Worm (Caenorhabditis elegans) whole organism, L2 larva: ENCODE measurements around the gene sel-1.

ENCODE experiments used
- C34F6.9 ChIP-seq: fragments of 150-350 bp; optimal IDR thresholded peaks from 2 replicates; lab custom pipeline; 2014; ENCODE audit warnings: missing biosample characterization, missing genetic modification characterization
- F13H6.1 ChIP-seq: sonication (generic microtip); optimal IDR thresholded peaks from 2 replicates; lab custom pipeline; 2016; ENCODE audit warnings: missing genetic modification characterization, missing compliant biosample characterization
- R02D3.7 ChIP-seq: fragments of 150-350 bp; optimal IDR thresholded peaks from 2 replicates; lab custom pipeline; 2014; ENCODE audit warnings: missing biosample characterization, missing genetic modification characterization
- Y55F3AM.14 ChIP-seq: fragments of 200-800 bp; sonication (Bioruptor generic); optimal IDR thresholded peaks from 2 replicates; lab custom pipeline; 2018; ENCODE audit warnings: mild to moderate bottlenecking, missing genetic modification characterization, missing compliant biosample characterization
- alr-1 ChIP-seq: fragments of 150-350 bp; optimal IDR thresholded peaks from 2 replicates; lab custom pipeline; 2014; ENCODE audit warnings: missing biosample characterization, missing genetic modification characterization
- aly-2 ChIP-seq: fragments of 150-350 bp; optimal IDR thresholded peaks from 2 replicates; lab custom pipeline; 2014; ENCODE audit warnings: missing biosample characterization, missing genetic modification characterization
- blmp-1 ChIP-seq: sonication (generic microtip); optimal IDR thresholded peaks from 2 replicates; lab custom pipeline; 2017; ENCODE audit warnings: missing genetic modification characterization, mild to moderate bottlenecking, missing compliant biosample characterization, antibody characterized with exemption, moderate library complexity; ENCODE audit not compliant: insufficient read depth
- ceh-16 ChIP-seq: fragments of 150-350 bp; optimal IDR thresholded peaks from 2 replicates; lab custom pipeline; 2014; ENCODE audit warnings: missing biosample characterization, missing genetic modification characterization
- crh-2 ChIP-seq: sonication (generic microtip); optimal IDR thresholded peaks from 2 replicates; lab custom pipeline; 2017; ENCODE audit warnings: missing biosample characterization, missing genetic modification characterization
- dmd-4 ChIP-seq: sonication (generic microtip); optimal IDR thresholded peaks from 2 replicates; lab custom pipeline; 2017; ENCODE audit warnings: missing biosample characterization, missing genetic modification characterization
- egl-27 ChIP-seq: sonication (generic microtip); optimal IDR thresholded peaks from 3 replicates; lab custom pipeline; 2017; ENCODE audit warnings: missing biosample characterization, missing genetic modification reagents, missing genetic modification characterization
- elt-1 ChIP-seq: fragments of 150-350 bp; optimal IDR thresholded peaks from 2 replicates; lab custom pipeline; 2014; ENCODE audit warnings: missing biosample characterization, missing genetic modification characterization
- fos-1 ChIP-seq: fragments of 150-350 bp; optimal IDR thresholded peaks from 2 replicates; lab custom pipeline; 2014; ENCODE audit warnings: missing biosample characterization, missing genetic modification characterization
- gmeb-1 ChIP-seq: fragments of 150-350 bp; optimal IDR thresholded peaks from 2 replicates; lab custom pipeline; 2014; ENCODE audit warnings: missing biosample characterization, missing genetic modification characterization
- lin-11 ChIP-seq: fragments of 150-350 bp; sonication (generic microtip); optimal IDR thresholded peaks from 2 replicates; lab custom pipeline; 2014; ENCODE audit warnings: missing biosample characterization, missing genetic modification characterization, inconsistent platforms, mixed read lengths
- lin-13 ChIP-seq: fragments of 150-350 bp; optimal IDR thresholded peaks from 2 replicates; lab custom pipeline; 2014; ENCODE audit warnings: missing biosample characterization, missing genetic modification reagents, missing genetic modification characterization
- lin-39 ChIP-seq: fragments of 150-350 bp; optimal IDR thresholded peaks from 2 replicates; lab custom pipeline; 2014; ENCODE audit warnings: missing biosample characterization, missing genetic modification reagents, missing genetic modification characterization
- lsy-2 ChIP-seq, 2 experiments: fragments of 150-350 bp in 1 of 2; sonication (generic microtip) in 1 of 2; optimal IDR thresholded peaks; 2 replicates each; lab custom pipeline; 2014 to 2017; ENCODE audit warnings: missing biosample characterization in 2 of 2, missing genetic modification characterization in 2 of 2
- mbf-1 ChIP-seq: sonication (generic microtip); optimal IDR thresholded peaks from 2 replicates; lab custom pipeline; 2017; ENCODE audit warnings: missing biosample characterization, missing genetic modification characterization
- mdl-1 ChIP-seq, 2 experiments: fragments of 150-350 bp in 1 of 2; sonication (generic microtip) in 1 of 2; optimal IDR thresholded peaks; 2 replicates each; lab custom pipeline; 2017; ENCODE audit warnings: missing biosample characterization in 2 of 2, missing genetic modification characterization in 2 of 2
- nhr-11 ChIP-seq: fragments of 150-350 bp; optimal IDR thresholded peaks from 2 replicates; lab custom pipeline; 2014; ENCODE audit warnings: missing biosample characterization, missing genetic modification characterization
- nhr-12 ChIP-seq: fragments of 150-350 bp; optimal IDR thresholded peaks from 2 replicates; lab custom pipeline; 2014; ENCODE audit warnings: missing biosample characterization, missing genetic modification characterization
- nhr-21 ChIP-seq: fragments of 150-350 bp; optimal IDR thresholded peaks from 2 replicates; lab custom pipeline; 2014; ENCODE audit warnings: missing biosample characterization, missing genetic modification characterization
- nhr-237 ChIP-seq: fragments of 150-350 bp; optimal IDR thresholded peaks from 2 replicates; lab custom pipeline; 2014; ENCODE audit warnings: missing biosample characterization, missing genetic modification characterization
- nhr-25 ChIP-seq: fragments of 150-350 bp; sonication (generic microtip); optimal IDR thresholded peaks from 3 replicates; lab custom pipeline; 2014; ENCODE audit warnings: missing biosample characterization, missing genetic modification characterization
- peb-1 ChIP-seq: fragments of 150-350 bp; optimal IDR thresholded peaks from 2 replicates; lab custom pipeline; 2014; ENCODE audit warnings: missing biosample characterization, missing genetic modification characterization
- sem-4 ChIP-seq: fragments of 150-350 bp; optimal IDR thresholded peaks from 2 replicates; lab custom pipeline; 2014; ENCODE audit warnings: missing biosample characterization, missing genetic modification reagents, missing genetic modification characterization
- sma-3 ChIP-seq: sonication (generic microtip); optimal IDR thresholded peaks from 2 replicates; lab custom pipeline; 2016; ENCODE audit warnings: missing genetic modification reagents, missing genetic modification characterization, missing compliant biosample characterization
- sma-9 ChIP-seq, 2 experiments: fragments of 150-350 bp in 1 of 2; sonication (generic microtip) in 1 of 2; optimal IDR thresholded peaks; 2 replicates each; lab custom pipeline; 2014 to 2016; ENCODE audit warnings: missing genetic modification characterization in 2 of 2, mild to moderate bottlenecking in 1 of 2, missing biosample characterization in 1 of 2, missing compliant biosample characterization in 1 of 2, missing genetic modification reagents in 1 of 2, moderate library complexity in 1 of 2
- snpc-4 ChIP-seq: fragments of 150-350 bp; optimal IDR thresholded peaks from 2 replicates; lab custom pipeline; 2014; ENCODE audit warnings: missing biosample characterization, missing genetic modification characterization
- unc-39 ChIP-seq: fragments of 150-350 bp; optimal IDR thresholded peaks from 2 replicates; lab custom pipeline; 2014; ENCODE audit warnings: missing biosample characterization, missing genetic modification characterization
- unc-55 ChIP-seq: fragments of 150-350 bp; sonication (generic microtip); optimal IDR thresholded peaks from 3 replicates; lab custom pipeline; 2014; ENCODE audit warnings: missing biosample characterization, missing genetic modification reagents, missing genetic modification characterization
- unc-62 ChIP-seq: fragments of 150-350 bp; optimal IDR thresholded peaks from 2 replicates; lab custom pipeline; 2014; ENCODE audit warnings: missing biosample characterization, missing genetic modification reagents, missing genetic modification characterization
- zag-1 ChIP-seq: fragments of 150-350 bp; optimal IDR thresholded peaks from 2 replicates; lab custom pipeline; 2014; ENCODE audit warnings: missing biosample characterization, missing genetic modification characterization
- ztf-11 ChIP-seq: sonication (generic microtip); optimal IDR thresholded peaks from 2 replicates; lab custom pipeline; 2017; ENCODE audit warnings: missing biosample characterization, missing genetic modification characterization

sel-1 gene

DNA sequence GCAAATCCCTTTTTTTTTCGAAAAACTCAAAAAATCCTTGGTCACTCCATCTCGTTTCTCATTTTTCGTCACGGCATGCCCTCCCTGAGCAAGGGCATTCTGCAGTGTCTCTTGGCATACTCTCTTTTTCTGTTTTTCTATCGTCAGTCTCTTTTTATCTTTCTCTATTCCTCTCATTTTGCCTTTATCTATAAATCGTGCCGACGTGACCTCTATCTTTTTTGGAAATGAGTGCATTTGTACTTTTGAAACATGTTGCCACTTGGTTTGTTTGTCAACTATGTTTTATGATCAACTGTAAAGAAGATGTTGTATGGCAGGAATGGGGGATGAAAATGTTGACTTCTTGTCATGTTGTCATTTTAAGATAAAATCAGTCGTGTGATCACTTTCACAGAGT is 31.6 kb upstream of the sel-1 start (continued):
- TF ChIP-seq mbf-1 (tag; lab: Kevin White, UChicago) (no peak), ztf-11 (no peak), mdl-1 (tag; optimal IDR thresholded peaks at IDR 0.05; lab: Kevin White, UChicago) (peak; percentile 2 to 63), unc-62 (GFP tag; lab: Kevin White, UChicago) (no peak), nhr-11 (tag; lab: Kevin White, UChicago) (no peak), nhr-25 (tag; lab: Kevin White, UChicago) (peak; percentile 65), zag-1 (tag; lab: Kevin White, UChicago) (peak; percentile 74), aly-2 (tag; lab: Kevin White, UChicago) (no peak), nhr-21 (tag; lab: Kevin White, UChicago) (peak; percentile 55), lsy-2 (tag; optimal IDR thresholded peaks at IDR 0.05; lab: Kevin White, UChicago) (peak in 1 of 2 experiments; percentile 76), blmp-1 (tag; lab: Kevin White, UChicago) (peak; percentile 62), peb-1 (tag; lab: Kevin White, UChicago) (peak; percentile 25), elt-1 (tag; lab: Kevin White, UChicago) (no peak), unc-39 (tag; lab: Kevin White, UChicago) (no peak), sma-3 (GFP tag; lab: Kevin White, UChicago) (peak; percentile 61), lin-13 (peak; percentile 44), lin-11 (no peak)

ce11 chrV:12530129-12530528 is 30.4 kb upstream of the sel-1 start:
- peak in 1 of 2 experiments; percentile 32 for TF ChIP-seq lsy-2 (tag; optimal IDR thresholded peaks at IDR 0.05; lab: Kevin White, UChicago)
- peak; percentile 16 for TF ChIP-seq unc-55
- peak; percentile 60 for TF ChIP-seq ceh-16
- TF ChIP-seq nhr-11 (tag; lab: Kevin White, UChicago): no peak
- peak; percentile 44 for TF ChIP-seq C34F6.9
- peak; percentile 67 for TF ChIP-seq Y55F3AM.14 (GFP tag; lab: Kevin White, UChicago)
- no peak for TF ChIP-seq gmeb-1
- TF ChIP-seq crh-2 (tag; lab: Kevin White, UChicago): peak; percentile 53
- TF ChIP-seq sma-9 (GFP tag; optimal IDR thresholded peaks at IDR 0.05; lab: Kevin White, UChicago): peak; percentile 24
- no peak for TF ChIP-seq sma-9 (tag; optimal IDR thresholded peaks at IDR 0.05; lab: Kevin White, UChicago)
- TF ChIP-seq R02D3.7 (tag; lab: Kevin White, UChicago): no peak
- peak; percentile 49 for TF ChIP-seq F13H6.1
- TF ChIP-seq sem-4: peak; percentile 48
- TF ChIP-seq zag-1 (tag; lab: Kevin White, UChicago): peak; percentile 30
- peak; percentile 41 for TF ChIP-seq egl-27 (tag; lab: Kevin White, UChicago)

DNA sequence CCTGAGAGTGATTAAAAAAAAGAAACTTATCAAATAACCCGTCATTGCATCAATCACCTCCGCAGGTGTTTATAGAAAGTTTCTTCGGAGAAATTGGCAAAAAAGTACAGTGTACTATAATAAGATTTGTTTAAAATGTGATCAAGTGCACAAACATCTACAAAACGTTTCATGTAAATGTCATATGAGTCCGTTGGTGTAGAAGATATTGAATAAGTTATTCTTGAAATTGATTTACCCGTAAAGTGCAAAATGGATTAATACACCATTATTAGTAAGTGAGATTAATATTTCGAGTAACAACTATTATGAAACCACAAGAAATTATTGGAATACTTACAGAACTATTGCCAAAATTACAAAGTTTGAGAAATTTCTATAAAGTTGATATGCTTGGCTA is 29.4 kb upstream of the sel-1 start:
- TF ChIP-seq blmp-1 (tag; lab: Kevin White, UChicago) (peak; percentile 16), sma-9 (GFP tag; optimal IDR thresholded peaks at IDR 0.05; lab: Kevin White, UChicago) (peak; percentile 16), sma-9 (tag; optimal IDR thresholded peaks at IDR 0.05; lab: Kevin White, UChicago) (no peak), lin-11 (no peak), snpc-4 (tag; lab: Kevin White, UChicago) (no peak), nhr-11 (tag; lab: Kevin White, UChicago) (no peak), Y55F3AM.14 (GFP tag; lab: Kevin White, UChicago) (no peak), fos-1 (tag; lab: Kevin White, UChicago) (peak; percentile 46), elt-1 (tag; lab: Kevin White, UChicago) (no peak), C34F6.9 (peak; percentile 23), dmd-4 (tag; lab: Kevin White, UChicago) (peak; percentile 23), lsy-2 (tag; optimal IDR thresholded peaks at IDR 0.05; lab: Kevin White, UChicago) (peak in 1 of 2 experiments; percentile 31), gmeb-1 (no peak), nhr-21 (tag; lab: Kevin White, UChicago) (peak; percentile 39), aly-2 (tag; lab: Kevin White, UChicago) (no peak)

DNA sequence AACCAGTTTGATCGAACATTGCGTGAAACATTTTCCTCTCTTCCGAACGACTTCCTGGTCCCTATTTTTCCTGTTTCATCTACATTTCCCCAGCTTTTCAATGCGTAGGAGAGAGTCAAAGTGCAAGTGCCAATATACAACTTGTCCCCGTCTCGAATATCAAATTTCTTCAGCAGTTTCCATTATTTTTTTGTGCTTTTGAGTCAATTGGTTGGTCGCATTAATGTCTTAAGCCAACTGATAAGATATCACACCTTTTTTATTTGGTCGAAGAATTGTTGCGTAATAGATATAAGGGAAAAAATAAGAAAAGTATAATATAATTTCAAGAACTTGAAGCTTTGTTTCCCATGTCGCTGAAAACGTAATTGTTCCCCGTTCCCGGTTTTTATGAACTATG is 28.2 kb upstream of the sel-1 start:
- no peak for TF ChIP-seq nhr-237 (tag; lab: Kevin White, UChicago)
- no peak for TF ChIP-seq R02D3.7 (tag; lab: Kevin White, UChicago)
- peak; percentile 66 for TF ChIP-seq fos-1 (tag; lab: Kevin White, UChicago)

DNA sequence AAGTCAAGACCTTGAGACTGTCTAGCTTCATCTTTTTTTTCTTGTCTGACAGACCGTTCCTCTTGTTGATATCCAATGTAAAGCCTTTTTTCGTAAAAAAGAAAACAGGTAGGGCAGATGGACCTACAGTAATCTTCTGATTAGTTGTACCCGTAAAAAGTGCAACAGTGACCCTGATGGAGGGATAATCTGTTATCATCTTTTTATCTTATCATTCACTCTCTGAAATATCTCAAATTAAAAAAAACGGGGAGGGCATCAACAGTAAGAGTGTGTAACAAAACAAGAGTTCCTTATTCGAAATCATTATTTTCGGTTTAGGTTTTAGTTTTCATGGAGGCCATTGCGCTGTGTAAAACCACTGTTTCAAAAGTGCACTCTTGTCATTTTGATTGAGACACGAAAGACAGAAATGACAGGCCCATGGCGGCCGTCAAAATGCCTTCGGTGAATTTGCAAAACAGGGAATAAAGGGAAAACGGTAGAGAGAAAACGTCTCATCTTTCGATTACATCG is 26.8 kb upstream of the sel-1 start:
- TF ChIP-seq sma-9 (GFP tag; optimal IDR thresholded peaks at IDR 0.05; lab: Kevin White, UChicago) (peak; percentile 44), sma-9 (tag; optimal IDR thresholded peaks at IDR 0.05; lab: Kevin White, UChicago) (no peak), crh-2 (tag; lab: Kevin White, UChicago) (peak; percentile 13), unc-62 (GFP tag; lab: Kevin White, UChicago) (no peak), nhr-25 (tag; lab: Kevin White, UChicago) (peak; percentile 63), gmeb-1 (no peak), sma-3 (GFP tag; lab: Kevin White, UChicago) (peak; percentile 63), egl-27 (tag; lab: Kevin White, UChicago) (peak; percentile 12), nhr-12 (no peak), fos-1 (tag; lab: Kevin White, UChicago) (peak; percentile 8), alr-1 (tag; lab: Kevin White, UChicago) (no peak), peb-1 (tag; lab: Kevin White, UChicago) (no peak), lin-39 (tag; lab: Kevin White, UChicago) (no peak), blmp-1 (tag; lab: Kevin White, UChicago) (peak; percentile 88), nhr-21 (tag; lab: Kevin White, UChicago) (peak; percentile 20), lin-13 (no peak), ceh-16 (peak; percentile 23), unc-39 (tag; lab: Kevin White, UChicago) (no peak), unc-55 (no peak), mbf-1 (tag; lab: Kevin White, UChicago) (no peak), lsy-2 (tag; optimal IDR thresholded peaks at IDR 0.05; lab: Kevin White, UChicago) (peak in 1 of 2 experiments; percentile 41), sem-4 (no peak)
